Worm (Caenorhabditis elegans): Measurements from ENCODE around the gene ZK418.10.

DNA sequence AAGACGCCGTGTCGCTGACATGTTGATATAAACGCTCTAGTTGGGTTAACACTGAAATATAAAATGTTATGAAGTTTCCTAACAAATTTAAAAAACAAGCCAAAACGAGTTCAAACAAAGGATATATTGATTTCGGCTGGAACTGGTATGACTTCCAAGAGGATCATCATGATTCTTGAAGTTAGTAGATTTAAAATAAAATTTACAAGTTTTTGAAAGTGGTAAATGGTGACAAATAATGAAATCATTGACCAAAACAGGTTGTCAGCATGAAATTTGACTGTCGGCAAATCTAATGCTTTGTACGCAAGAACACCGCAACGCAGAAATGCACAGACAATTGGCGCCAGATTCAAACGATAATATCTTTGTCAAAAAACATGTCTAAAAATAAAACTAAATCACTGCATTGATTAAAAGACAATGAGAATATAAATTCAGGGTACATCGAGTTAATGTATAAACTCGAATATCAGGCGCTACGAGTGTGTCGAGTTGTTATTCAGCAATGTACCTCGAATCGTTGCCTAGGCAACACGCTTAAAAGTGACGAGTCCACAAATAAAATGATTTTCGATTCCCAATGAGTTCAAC, 21.9 kb downstream of the ZK418.10 start, which contains the start of the genes ubc-18 and R01H2.8:
- TF ChIP-seq ceh-16 (tag; optimal IDR thresholded peaks at IDR 0.05) (no peak), fos-1 (tag; optimal IDR thresholded peaks at IDR 0.05) (no peak), ama-1 (optimal IDR thresholded peaks at IDR 0.05) (no peak), nhr-76 (tag; optimal IDR thresholded peaks at IDR 0.05) (no peak)

Measured in whole organism, L3 larva.